Fruit fly (Drosophila melanogaster) whole organism, embryonic: Measurements from ENCODE around the gene CG8665.

Experiments
- Awh ChIP-seq: fragments of 200-800 bp; sonication (Bioruptor generic); IDR thresholded peaks from 2 replicates; pipeline ENCODE4, ENCODE4 v1.3.6; 2022; ENCODE audit warnings: missing biosample characterization, missing genetic modification characterization
- CG10462 ChIP-seq: fragments of 200-800 bp; sonication (Bioruptor generic); optimal IDR thresholded peaks from 2 replicates; lab custom pipeline; 2016; ENCODE audit warnings: missing biosample characterization, missing genetic modification characterization
- CG10543 ChIP-seq: fragments of 200-800 bp; sonication (Bioruptor generic); optimal IDR thresholded peaks from 3 replicates; lab custom pipeline; 2017; ENCODE audit warnings: missing biosample characterization, mild to moderate bottlenecking, missing genetic modification characterization, moderate library complexity
- CG10654 ChIP-seq: fragments of 200-800 bp; sonication (Bioruptor generic); optimal IDR thresholded peaks from 2 replicates; lab custom pipeline; 2016; ENCODE audit warnings: missing biosample characterization, missing genetic modification characterization
- CG11504 ChIP-seq: fragments of 200-800 bp; sonication (Bioruptor generic); optimal IDR thresholded peaks from 3 replicates; lab custom pipeline; 2019; ENCODE audit warnings: missing biosample characterization, mild to moderate bottlenecking, missing genetic modification characterization, moderate library complexity
- CG12769 ChIP-seq: fragments of 200-800 bp; sonication (Bioruptor generic); optimal IDR thresholded peaks from 2 replicates; lab custom pipeline; 2019; ENCODE audit warnings: missing biosample characterization, mild to moderate bottlenecking, missing genetic modification characterization, moderate library complexity
- CG14050 ChIP-seq: fragments of 200-800 bp; sonication (Bioruptor generic); IDR thresholded peaks from 3 replicates; pipeline ENCODE4 v1.3.6; 2022; ENCODE audit warnings: missing biosample characterization, missing genetic modification characterization
- CG15514 ChIP-seq: fragments of 200-800 bp; sonication (Bioruptor generic); optimal IDR thresholded peaks from 3 replicates; lab custom pipeline; 2017; ENCODE audit warnings: missing biosample characterization, missing genetic modification characterization, mild to moderate bottlenecking, moderate library complexity, missing genetic modification reagents
- CG1647 ChIP-seq: fragments of 200-800 bp; sonication (Bioruptor generic); optimal IDR thresholded peaks from 3 replicates; lab custom pipeline; 2016; ENCODE audit warnings: missing biosample characterization, missing genetic modification characterization
- CG16779 ChIP-seq: fragments of 200-800 bp; sonication (Bioruptor generic); IDR thresholded peaks from 2 replicates; pipeline ENCODE4 v1.3.6; 2022; ENCODE audit warnings: missing biosample characterization, missing genetic modification characterization
- CG17612 ChIP-seq: fragments of 200-800 bp; sonication (Bioruptor generic); IDR thresholded peaks from 2 replicates; pipeline ENCODE4 v1.3.6; 2022; ENCODE audit warnings: missing biosample characterization, missing genetic modification characterization
- CG30403 ChIP-seq: fragments of 200-800 bp; sonication (Bioruptor generic); optimal IDR thresholded peaks from 3 replicates; lab custom pipeline; 2016; ENCODE audit warnings: missing biosample characterization, missing genetic modification characterization
- CG3065 ChIP-seq: fragments of 200-800 bp; sonication (Bioruptor generic); optimal IDR thresholded peaks from 2 replicates; lab custom pipeline; 2016; ENCODE audit warnings: missing biosample characterization, missing genetic modification characterization
- CG34376 ChIP-seq: fragments of 200-800 bp; sonication (Bioruptor generic); optimal IDR thresholded peaks from 2 replicates; lab custom pipeline; 2018; ENCODE audit warnings: missing biosample characterization, mild to moderate bottlenecking, missing genetic modification characterization
- CG3847 ChIP-seq: fragments of 200-800 bp; sonication (Bioruptor generic); IDR thresholded peaks from 2 replicates; pipeline ENCODE4 v1.3.6; 2022; ENCODE audit warnings: missing biosample characterization, missing genetic modification characterization
- CG4282 ChIP-seq: fragments of 200-800 bp; sonication (Bioruptor generic); optimal IDR thresholded peaks from 2 replicates; lab custom pipeline; 2016; ENCODE audit warnings: missing biosample characterization, missing genetic modification characterization
- CG7987 ChIP-seq: fragments of 200-800 bp; sonication (Bioruptor generic); optimal IDR thresholded peaks from 2 replicates; lab custom pipeline; 2018; ENCODE audit warnings: missing biosample characterization, mild to moderate bottlenecking, missing genetic modification characterization, moderate library complexity
- CG8388 ChIP-seq: fragments of 200-800 bp; sonication (Bioruptor generic); optimal IDR thresholded peaks from 2 replicates; lab custom pipeline; 2019; ENCODE audit warnings: missing biosample characterization, mild to moderate bottlenecking, missing genetic modification characterization, moderate library complexity
- CG9215 ChIP-seq: fragments of 200-800 bp; sonication (Bioruptor generic); IDR thresholded peaks from 2 replicates; pipeline ENCODE4 v1.3.6; 2022; ENCODE audit warnings: missing biosample characterization, missing genetic modification characterization
- CG9797 ChIP-seq: fragments of 200-800 bp; sonication (Bioruptor generic); optimal IDR thresholded peaks from 3 replicates; lab custom pipeline; 2018; ENCODE audit warnings: missing biosample characterization, mild to moderate bottlenecking, missing genetic modification characterization
- CoRest ChIP-seq: fragments of 200-800 bp; sonication (Bioruptor generic); optimal IDR thresholded peaks from 3 replicates; lab custom pipeline; 2018; ENCODE audit warnings: missing biosample characterization, mild to moderate bottlenecking, missing genetic modification characterization, moderate library complexity
- Dbx ChIP-seq: fragments of 200-800 bp; sonication (Bioruptor generic); IDR thresholded peaks from 3 replicates; pipeline ENCODE4 v1.3.6; 2022; ENCODE audit warnings: missing biosample characterization, missing genetic modification characterization
- Hr51 ChIP-seq, 2 experiments: fragments of 200-800 bp; sonication (Bioruptor generic); optimal IDR thresholded peaks; 2 replicates in 1 of 2; 3 replicates in 1 of 2; lab custom pipeline; 2016 to 2018; ENCODE audit warnings: missing biosample characterization in 2 of 2, missing genetic modification characterization in 2 of 2, mild to moderate bottlenecking in 1 of 2, moderate library complexity in 1 of 2
- Jarid2 ChIP-seq: fragments of 200-800 bp; sonication (Bioruptor generic); optimal IDR thresholded peaks from 3 replicates; lab custom pipeline; 2017; ENCODE audit warnings: mild to moderate bottlenecking, missing biosample characterization, missing genetic modification reagents, missing genetic modification characterization
- MBD-R2 ChIP-seq: fragments of 200-800 bp; sonication (Bioruptor generic); IDR thresholded peaks from 2 replicates; pipeline ENCODE4 v1.3.6; 2022; ENCODE audit warnings: missing biosample characterization, missing genetic modification characterization
- Nf-YA ChIP-seq: fragments of 200-800 bp; sonication (Bioruptor generic); IDR thresholded peaks from 2 replicates; pipeline ENCODE4 v1.3.6; 2022; ENCODE audit warnings: missing biosample characterization, missing genetic modification characterization
- NfI ChIP-seq: fragments of 200-800 bp; sonication (Bioruptor generic); optimal IDR thresholded peaks from 3 replicates; lab custom pipeline; 2018; ENCODE audit warnings: missing biosample characterization, mild to moderate bottlenecking, missing genetic modification characterization, moderate library complexity
- Ravus ChIP-seq: fragments of 200-800 bp; sonication (Bioruptor generic); IDR thresholded peaks from 2 replicates; pipeline ENCODE4 v1.3.6; 2022; ENCODE audit warnings: missing biosample characterization, missing genetic modification characterization
- Six4 ChIP-seq: fragments of 200-800 bp; sonication (Bioruptor generic); optimal IDR thresholded peaks from 2 replicates; lab custom pipeline; 2016; ENCODE audit warnings: missing biosample characterization, missing genetic modification characterization
- Trl ChIP-seq, 3 experiments: fragments of >200 bp in 2 of 3; fragments of 200-800 bp in 1 of 3; sonication (Bioruptor generic) in 1 of 3; optimal IDR thresholded peaks; 2 replicates in 1 of 3; 3 replicates in 2 of 3; lab custom pipeline; 2016 to 2017; ENCODE audit warnings: missing biosample characterization in 1 of 3, missing genetic modification characterization in 1 of 3
- bbx ChIP-seq: fragments of 200-800 bp; sonication (Bioruptor generic); IDR thresholded peaks from 2 replicates; pipeline ENCODE4 v1.3.6; 2022; ENCODE audit warnings: missing biosample characterization, missing genetic modification characterization; ENCODE audit not compliant: partially characterized antibody
- bcd ChIP-seq: fragments of 200-800 bp; sonication (Bioruptor generic); optimal IDR thresholded peaks from 2 replicates; lab custom pipeline; 2017; ENCODE audit warnings: missing biosample characterization, mild to moderate bottlenecking, missing genetic modification characterization
- bigmax ChIP-seq: fragments of 200-800 bp; sonication (Bioruptor generic); optimal IDR thresholded peaks from 2 replicates; lab custom pipeline; 2018; ENCODE audit warnings: missing biosample characterization, mild to moderate bottlenecking, missing genetic modification characterization
- corto ChIP-seq: fragments of 200-800 bp; sonication (Bioruptor generic); optimal IDR thresholded peaks from 2 replicates; lab custom pipeline; 2016; ENCODE audit warnings: missing biosample characterization, mild to moderate bottlenecking, missing genetic modification characterization, moderate library complexity
- crc ChIP-seq: fragments of 200-800 bp; sonication (Bioruptor generic); optimal IDR thresholded peaks from 2 replicates; lab custom pipeline; 2016; ENCODE audit warnings: missing biosample characterization, missing genetic modification characterization
- cwo ChIP-seq: fragments of 200-800 bp; sonication (Bioruptor generic); optimal IDR thresholded peaks from 3 replicates; lab custom pipeline; 2017; ENCODE audit warnings: missing biosample characterization, missing genetic modification characterization, mild to moderate bottlenecking, moderate library complexity, missing genetic modification reagents
- fu2 ChIP-seq: fragments of 200-800 bp; sonication (Bioruptor generic); optimal IDR thresholded peaks from 2 replicates; lab custom pipeline; 2016; ENCODE audit warnings: missing biosample characterization, missing genetic modification characterization
- gce ChIP-seq: fragments of 200-800 bp; sonication (Bioruptor generic); IDR thresholded peaks from 3 replicates; pipeline ENCODE4 v1.3.6; 2022; ENCODE audit warnings: missing biosample characterization, missing genetic modification characterization
- ham ChIP-seq: fragments of 200-800 bp; sonication (Bioruptor generic); IDR thresholded peaks from 2 replicates; pipeline ENCODE4 v1.3.6; 2022; ENCODE audit warnings: missing biosample characterization, missing genetic modification characterization
- hkb ChIP-seq, 2 experiments: fragments of 200-800 bp in 1 of 2; fragments of >200 bp in 1 of 2; sonication (Bioruptor generic) in 1 of 2; IDR thresholded peaks in 1 of 2; optimal IDR thresholded peaks in 1 of 2; 2 replicates each; pipeline versions ENCODE4 v1.3.6 to Lab custom; 2017 to 2022; ENCODE audit warnings: missing biosample characterization in 1 of 2, missing genetic modification characterization in 1 of 2
- maf-S ChIP-seq: fragments of 200-800 bp; sonication (Bioruptor generic); optimal IDR thresholded peaks from 2 replicates; lab custom pipeline; 2016; ENCODE audit warnings: missing biosample characterization, missing genetic modification characterization
- nmo ChIP-seq: fragments of 200-800 bp; sonication (Bioruptor generic); optimal IDR thresholded peaks from 2 replicates; lab custom pipeline; 2018; ENCODE audit warnings: missing biosample characterization, mild to moderate bottlenecking, missing genetic modification characterization, moderate library complexity
- schlank ChIP-seq: fragments of 200-800 bp; sonication (Bioruptor generic); optimal IDR thresholded peaks from 2 replicates; lab custom pipeline; 2018; ENCODE audit warnings: missing biosample characterization, mild to moderate bottlenecking, missing genetic modification characterization
- scrt ChIP-seq: fragments of 200-800 bp; sonication (Bioruptor generic); optimal IDR thresholded peaks from 2 replicates; lab custom pipeline; 2018; ENCODE audit warnings: missing biosample characterization, mild to moderate bottlenecking, missing genetic modification characterization, moderate library complexity
- sens ChIP-seq: fragments of 200-800 bp; sonication (Bioruptor generic); peaks from one replicate; lab custom pipeline; 2016; ENCODE audit warnings: missing biosample characterization, missing genetic modification characterization
- sima ChIP-seq: fragments of 200-800 bp; sonication (Bioruptor generic); optimal IDR thresholded peaks from 2 replicates; lab custom pipeline; 2016; ENCODE audit warnings: missing biosample characterization, missing genetic modification characterization
- so ChIP-seq: fragments of 200-800 bp; sonication (Bioruptor generic); IDR thresholded peaks from 3 replicates; pipeline ENCODE4 v1.3.6; 2022; ENCODE audit warnings: missing biosample characterization, missing genetic modification characterization
- tio ChIP-seq: fragments of 200-800 bp; sonication (Bioruptor generic); optimal IDR thresholded peaks from 2 replicates; lab custom pipeline; 2017; ENCODE audit warnings: missing biosample characterization, missing genetic modification characterization, inconsistent platforms
- toy ChIP-seq: fragments of 200-800 bp; sonication (Bioruptor generic); IDR thresholded peaks from 2 replicates; pipeline ENCODE4 v1.3.6; 2022; ENCODE audit warnings: missing biosample characterization, missing genetic modification characterization
- trh ChIP-seq: fragments of 200-800 bp; sonication (Bioruptor generic); optimal IDR thresholded peaks from 2 replicates; lab custom pipeline; 2016; ENCODE audit warnings: missing biosample characterization, missing genetic modification characterization
- zfh2 ChIP-seq: fragments of 200-800 bp; sonication (Bioruptor generic); optimal IDR thresholded peaks from 2 replicates; lab custom pipeline; 2016; ENCODE audit warnings: missing biosample characterization, missing genetic modification characterization

CG8665 gene

dm6 chr2L:21370886-21371285 is at the start of gene CG8665 (continued):
- TF ChIP-seq hkb (optimal IDR thresholded peaks at IDR 0.05; lab: Kevin White, UChicago) = no peak
- TF ChIP-seq hkb (GFP tag; IDR thresholded peaks at IDR 0.05; lab: Robert Waterston, UW) = no peak
- TF ChIP-seq Ravus (GFP tag; lab: Robert Waterston, UW) = no peak
- no peak for TF ChIP-seq CG4282 (GFP tag; lab: Kevin White, UChicago)
- no peak for TF ChIP-seq CG9215
- TF ChIP-seq CG10462 = no peak
- TF ChIP-seq so (GFP tag; lab: Robert Waterston, UW) = no peak
- TF ChIP-seq CG10654 (GFP tag; lab: Kevin White, UChicago) = no peak
- TF ChIP-seq schlank (tag; lab: Kevin White, UChicago) = peak; percentile 24
- TF ChIP-seq CG3065 (GFP tag; lab: Kevin White, UChicago) = no peak
- no peak for TF ChIP-seq CG8388 (GFP tag; lab: Kevin White, UChicago)
- TF ChIP-seq bigmax (GFP tag; lab: Kevin White, UChicago) = no peak
- TF ChIP-seq CG14050 (GFP tag; lab: Robert Waterston, UW) = no peak
- TF ChIP-seq Awh (GFP tag; lab: Robert Waterston, UW) = no peak
- no peak; the same call in 1 of the 2 replicates for TF ChIP-seq CG3847 (GFP tag; lab: Robert Waterston, UW)
- TF ChIP-seq Trl (optimal IDR thresholded peaks at IDR 0.05; lab: Kevin White, UChicago) = no peak
- no peak for TF ChIP-seq Trl (GFP tag; optimal IDR thresholded peaks at IDR 0.05; lab: Kevin White, UChicago)
- TF ChIP-seq Six4 (GFP tag; lab: Kevin White, UChicago) = no peak
- no peak for TF ChIP-seq corto
- TF ChIP-seq fu2 (GFP tag; lab: Kevin White, UChicago) = no peak
- TF ChIP-seq trh (GFP tag; lab: Kevin White, UChicago) = no peak
- TF ChIP-seq Jarid2 (GFP tag; lab: Kevin White, UChicago) = peak; percentile 48
- no peak for TF ChIP-seq bbx (GFP tag; lab: Robert Waterston, UW)
- TF ChIP-seq Dbx = peak; percentile 69; the same call in 1 of the 3 replicates
- TF ChIP-seq CG17612 = no peak
- no peak for TF ChIP-seq toy (GFP tag; lab: Robert Waterston, UW)
- TF ChIP-seq CG34376 (GFP tag; lab: Kevin White, UChicago) = peak; percentile 62
- peak; percentile 24 for TF ChIP-seq NfI (GFP tag; lab: Kevin White, UChicago)
- peak; percentile 77 for TF ChIP-seq sens (GFP tag; lab: Kevin White, UChicago)
- peak; percentile 25 for TF ChIP-seq crc
- peak; percentile 16 for TF ChIP-seq CG30403 (GFP tag; lab: Kevin White, UChicago)
- peak; percentile 5 for TF ChIP-seq bcd (GFP tag; lab: Kevin White, UChicago)
- no peak for TF ChIP-seq maf-S (GFP tag; lab: Kevin White, UChicago)
- TF ChIP-seq nmo (GFP tag; lab: Kevin White, UChicago) = peak; percentile 30
- TF ChIP-seq CG12769 (tag; lab: Kevin White, UChicago) = peak; percentile 42
- no peak for TF ChIP-seq ham
- no peak; the same call in 1 of the 2 replicates for TF ChIP-seq MBD-R2
- TF ChIP-seq CoRest (tag; lab: Kevin White, UChicago) = peak; percentile 56
- TF ChIP-seq gce (GFP tag; lab: Robert Waterston, UW) = no peak
- TF ChIP-seq Nf-YA = no peak
- no peak for TF ChIP-seq CG9797 (GFP tag; lab: Kevin White, UChicago)
- peak in 1 of 2 experiments; percentile 0 for TF ChIP-seq Hr51 (GFP tag; optimal IDR thresholded peaks at IDR 0.05; lab: Kevin White, UChicago)
- TF ChIP-seq CG1647 (GFP tag; lab: Kevin White, UChicago) = peak; percentile 16
- TF ChIP-seq cwo = peak; percentile 45
- TF ChIP-seq zfh2 (GFP tag; lab: Kevin White, UChicago) = peak; percentile 44
- TF ChIP-seq CG7987 (GFP tag; lab: Kevin White, UChicago) = no peak
- peak; percentile 58 for TF ChIP-seq CG11504 (tag; lab: Kevin White, UChicago)
- TF ChIP-seq CG10543 (GFP tag; lab: Kevin White, UChicago) = peak; percentile 43
- no peak for TF ChIP-seq CG16779 (GFP tag; lab: Robert Waterston, UW)
- TF ChIP-seq CG15514 = peak; percentile 50
- no peak for TF ChIP-seq tio (GFP tag; lab: Kevin White, UChicago)
- TF ChIP-seq scrt (GFP tag; lab: Kevin White, UChicago) = peak; percentile 35
- no peak for TF ChIP-seq sima (GFP tag; lab: Kevin White, UChicago)
